Fruit fly (Drosophila melanogaster): ENCODE results near the gene hep.

hep gene

DNA sequence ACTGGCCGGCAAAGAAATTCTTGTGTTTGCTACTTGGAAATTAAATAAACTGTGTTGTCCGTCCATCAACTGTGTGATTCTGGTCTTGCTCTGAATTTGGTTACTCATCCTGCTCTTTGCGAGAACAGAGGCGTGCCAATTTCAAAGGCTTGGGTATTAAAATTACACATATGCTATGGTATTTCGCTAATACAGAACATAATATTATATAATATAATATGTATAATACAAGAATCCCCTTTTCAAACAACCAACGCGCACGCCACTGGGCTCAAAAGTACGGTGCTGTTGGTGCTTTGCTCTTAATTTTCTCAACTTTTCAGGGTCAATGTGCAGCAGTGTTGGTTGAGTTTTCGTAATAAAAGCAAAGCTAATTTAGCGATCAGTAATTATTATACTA, 9.7 kb upstream of the hep start (continued):
- TF ChIP-seq CG13775 (GFP tag; optimal IDR thresholded peaks at IDR 0.05) (peak; percentile 61), prd (optimal IDR thresholded peaks at IDR 0.05) (no peak), prd (GFP tag; IDR thresholded peaks at IDR 0.05) (peak; percentile 88), CG1603 (tag; optimal IDR thresholded peaks at IDR 0.05) (peak; percentile 64), CG11247 (GFP tag; IDR thresholded peaks at IDR 0.05) (peak; percentile 85), Nf-YC (tag; optimal IDR thresholded peaks at IDR 0.05) (peak; percentile 70), CG6254 (GFP tag; optimal IDR thresholded peaks at IDR 0.05) (peak; percentile 48)

DNA sequence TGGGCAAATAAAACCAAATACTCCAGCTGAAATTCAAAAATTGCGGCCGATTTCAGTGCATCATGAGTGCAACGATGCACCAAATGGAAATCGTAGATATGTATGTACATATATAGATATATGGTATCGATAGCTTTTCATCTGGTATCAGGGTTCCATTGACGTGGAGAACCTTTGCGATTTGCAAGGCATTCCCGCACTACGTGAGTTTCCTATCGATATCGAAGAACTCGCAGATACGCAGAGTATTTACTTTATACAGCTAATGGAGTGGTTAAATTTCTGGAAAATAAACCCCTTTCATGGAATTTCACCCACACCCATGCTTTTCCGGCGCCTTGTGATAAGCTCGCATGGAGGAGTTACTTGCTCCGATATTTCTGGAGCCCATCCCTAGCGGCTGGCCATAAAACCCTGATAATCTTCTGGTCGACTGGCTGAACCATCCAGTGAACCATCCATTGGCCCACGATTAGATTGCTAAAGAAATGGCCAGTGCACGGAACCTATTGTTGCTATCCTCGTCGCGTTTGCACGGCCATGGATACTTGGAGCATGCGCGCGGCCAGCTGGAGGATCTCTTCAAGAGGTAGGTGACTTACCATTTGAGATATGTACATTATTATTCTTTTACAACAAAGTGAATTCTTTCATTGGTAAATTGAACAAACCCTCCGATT, 4.0 kb upstream of the hep start, which contains the start of gene CG2200:
TSS of gene CG2200 (plus strand) at position 215 of the 680 bp plus-strand sequence.
- no peak for TF ChIP-seq NC2β (GFP tag; optimal IDR thresholded peaks at IDR 0.05)
- peak; percentile 80 for TF ChIP-seq bbx (GFP tag; IDR thresholded peaks at IDR 0.05; ENCODE audit: partially characterized antibody)
- peak; percentile 21 for TF ChIP-seq gcm (GFP tag; optimal IDR thresholded peaks at IDR 0.05)
- 0 out of 2 replicates have a peak, but pooled peaks have one; percentile 14 for TF ChIP-seq CG32532 (GFP tag; IDR thresholded peaks at IDR 0.05)
- no peak for TF ChIP-seq CG3726 (GFP tag; IDR thresholded peaks at IDR 0.05)
- TF ChIP-seq Hsf (GFP tag; optimal IDR thresholded peaks at IDR 0.05): peak; percentile 13
- no peak for TF ChIP-seq C15 (GFP tag; IDR thresholded peaks at IDR 0.05)
- TF ChIP-seq CG12942 (GFP tag; optimal IDR thresholded peaks at IDR 0.05): no peak
- TF ChIP-seq CG15073 (GFP tag; optimal IDR thresholded peaks at IDR 0.05): no peak
- no peak for TF ChIP-seq ap (GFP tag; IDR thresholded peaks at IDR 0.05)
- TF ChIP-seq her (GFP tag; optimal IDR thresholded peaks at IDR 0.05): peak; percentile 0
- TF ChIP-seq sr (GFP tag; IDR thresholded peaks at IDR 0.05): no peak
- TF ChIP-seq pfk (GFP tag; optimal IDR thresholded peaks at IDR 0.05): no peak
- TF ChIP-seq unpg (GFP tag; optimal IDR thresholded peaks at IDR 0.05): peak; percentile 16
- peak; percentile 10 to 53 for TF ChIP-seq dpn (GFP tag; optimal IDR thresholded peaks at IDR 0.05)
- TF ChIP-seq BEAF-32 (GFP tag; optimal IDR thresholded peaks at IDR 0.05): peak; percentile 80
- TF ChIP-seq CG2120 (GFP tag; optimal IDR thresholded peaks at IDR 0.05): peak; percentile 65
- no peak for TF ChIP-seq zen (tag; optimal IDR thresholded peaks at IDR 0.05)
- peak; percentile 83 for TF ChIP-seq CG16813 (GFP tag; IDR thresholded peaks at IDR 0.05; ENCODE audit: partially characterized antibody)
- TF ChIP-seq CG17802 (tag; optimal IDR thresholded peaks at IDR 0.05): no peak
- TF ChIP-seq CG8388 (GFP tag; optimal IDR thresholded peaks at IDR 0.05): peak; percentile 2
- no peak for TF ChIP-seq cas (GFP tag; IDR thresholded peaks at IDR 0.05)
- no peak for TF ChIP-seq rib (GFP tag; IDR thresholded peaks at IDR 0.05)
- TF ChIP-seq run (tag; optimal IDR thresholded peaks at IDR 0.05): no peak
- peak; percentile 42 for TF ChIP-seq nmo (GFP tag; optimal IDR thresholded peaks at IDR 0.05)
- TF ChIP-seq HLH3B (GFP tag; IDR thresholded peaks at IDR 0.05): no peak
- TF ChIP-seq slp2 (GFP tag; optimal IDR thresholded peaks at IDR 0.05): no peak
- peak; percentile 68 for TF ChIP-seq Dref (GFP tag; IDR thresholded peaks at IDR 0.05)
- TF ChIP-seq Atf6 (GFP tag; IDR thresholded peaks at IDR 0.05): 0 out of 2 replicates have a peak, but pooled peaks have one; percentile 30
- peak; percentile 68 for TF ChIP-seq lab (GFP tag; optimal IDR thresholded peaks at IDR 0.05)
- peak; percentile 71 for TF ChIP-seq CG12769 (tag; optimal IDR thresholded peaks at IDR 0.05)
- TF ChIP-seq CG13624 (GFP tag; optimal IDR thresholded peaks at IDR 0.05): peak; percentile 44
- TF ChIP-seq Myb (GFP tag; optimal IDR thresholded peaks at IDR 0.05): peak; percentile 16
- peak; percentile 87 for TF ChIP-seq hb (GFP tag; IDR thresholded peaks at IDR 0.05; ENCODE audit: partially characterized antibody)
- TF ChIP-seq Rfx (GFP tag; IDR thresholded peaks at IDR 0.05): peak; percentile 63
- peak; percentile 36; the same call in 1 of the 2 replicates for TF ChIP-seq sisA (GFP tag; IDR thresholded peaks at IDR 0.05)
- no peak for TF ChIP-seq crol (GFP tag; IDR thresholded peaks at IDR 0.05)
- TF ChIP-seq Antp (GFP tag; optimal IDR thresholded peaks at IDR 0.05): peak; percentile 37
- no peak for TF ChIP-seq Atf-2 (GFP tag; optimal IDR thresholded peaks at IDR 0.05)
- TF ChIP-seq CG15696 (tag; optimal IDR thresholded peaks at IDR 0.05): no peak
- no peak for TF ChIP-seq CG10431 (GFP tag; optimal IDR thresholded peaks at IDR 0.05)
- 0 out of 2 replicates have a peak, but pooled peaks have one; percentile 10 for TF ChIP-seq E2f1 (GFP tag; IDR thresholded peaks at IDR 0.05)

All from whole organism, embryonic.